Fruit fly (Drosophila melanogaster): ENCODE data around the gene CG17349.
A peak's percentile ranks its signal among the peaks of the same experiment; 100 is the strongest.

CG17349 gene

dm6 chr2L:19370046-19370445 is at the start of gene CG17349:
Gene CG17349, plus strand, starts transcription at chr2L:19370445.
- TF ChIP-seq Ets98B (GFP tag; IDR thresholded peaks at IDR 0.05) (no peak), CG14655 (GFP tag; optimal IDR thresholded peaks at IDR 0.05) (no peak), CG15710 (tag; optimal IDR thresholded peaks at IDR 0.05) (no peak), CG10348 (GFP tag; IDR thresholded peaks at IDR 0.05) (no peak), Snoo (tag; optimal IDR thresholded peaks at IDR 0.05) (no peak), Pif1B (GFP tag; optimal IDR thresholded peaks at IDR 0.05) (no peak), CG8301 (tag; optimal IDR thresholded peaks at IDR 0.05) (no peak), gl (tag; optimal IDR thresholded peaks at IDR 0.05) (no peak), CG12605 (GFP tag; IDR thresholded peaks at IDR 0.05) (no peak), CG34367 (tag; optimal IDR thresholded peaks at IDR 0.05) (no peak), CG13204 (GFP tag; optimal IDR thresholded peaks at IDR 0.05) (no peak), CG32121 (GFP tag; IDR thresholded peaks at IDR 0.05) (no peak), D1 (tag; optimal IDR thresholded peaks at IDR 0.05) (no peak), Pif1A (GFP tag; optimal IDR thresholded peaks at IDR 0.05) (no peak), CG4496 (GFP tag; IDR thresholded peaks at IDR 0.05) (no peak)

- TF ChIP-seq CG15710 (tag; optimal IDR thresholded peaks at IDR 0.05) (no peak), CG14655 (GFP tag; optimal IDR thresholded peaks at IDR 0.05) (no peak)
Measured at dm6 chr2L:19320787-19321593, 49.3 kb upstream of the CG17349 start.

dm6 chr2L:19322744-19323143 is 47.5 kb upstream of the CG17349 start:
- TF ChIP-seq CG34367 (tag; optimal IDR thresholded peaks at IDR 0.05) = no peak
- no peak for TF ChIP-seq D1 (tag; optimal IDR thresholded peaks at IDR 0.05)
- TF ChIP-seq CG9948 (tag; optimal IDR thresholded peaks at IDR 0.05) = no peak
- TF ChIP-seq Pif1B (GFP tag; optimal IDR thresholded peaks at IDR 0.05) = no peak
- TF ChIP-seq fd96Ca (GFP tag; IDR thresholded peaks at IDR 0.05) = no peak
- TF ChIP-seq CG8301 (tag; optimal IDR thresholded peaks at IDR 0.05) = no peak
- no peak for TF ChIP-seq Snoo (tag; optimal IDR thresholded peaks at IDR 0.05)
- no peak for TF ChIP-seq gl (tag; optimal IDR thresholded peaks at IDR 0.05)
- no peak for TF ChIP-seq CG8159 (tag; optimal IDR thresholded peaks at IDR 0.05)
- no peak for TF ChIP-seq CG17806 (tag; optimal IDR thresholded peaks at IDR 0.05)
- no peak for TF ChIP-seq rn (GFP tag; IDR thresholded peaks at IDR 0.05)
- no peak for TF ChIP-seq CG32121 (GFP tag; IDR thresholded peaks at IDR 0.05)
- no peak for TF ChIP-seq CG13204 (GFP tag; optimal IDR thresholded peaks at IDR 0.05)
- TF ChIP-seq CG14655 (GFP tag; optimal IDR thresholded peaks at IDR 0.05) = no peak
- no peak for TF ChIP-seq CG12605 (GFP tag; IDR thresholded peaks at IDR 0.05)

- TF ChIP-seq CG14655 (GFP tag; optimal IDR thresholded peaks at IDR 0.05) (no peak), CG13204 (GFP tag; optimal IDR thresholded peaks at IDR 0.05) (peak; percentile 9), EcR (GFP tag; optimal IDR thresholded peaks at IDR 0.05) (peak; percentile 34)
Measured at dm6 chr2L:19323530-19324023, 46.7 kb upstream of the CG17349 start.

dm6 chr2L:19324737-19325136 is 45.5 kb upstream of the CG17349 start:
- TF ChIP-seq rn (GFP tag; IDR thresholded peaks at IDR 0.05) (no peak), CG9948 (tag; optimal IDR thresholded peaks at IDR 0.05) (no peak), Pif1A (GFP tag; optimal IDR thresholded peaks at IDR 0.05) (no peak), CG34367 (tag; optimal IDR thresholded peaks at IDR 0.05) (no peak), Ets98B (GFP tag; IDR thresholded peaks at IDR 0.05) (no peak), CG17806 (tag; optimal IDR thresholded peaks at IDR 0.05) (no peak), CG32121 (GFP tag; IDR thresholded peaks at IDR 0.05) (no peak), CG12605 (GFP tag; IDR thresholded peaks at IDR 0.05) (no peak), Snoo (tag; optimal IDR thresholded peaks at IDR 0.05) (no peak), CG4496 (GFP tag; IDR thresholded peaks at IDR 0.05) (no peak), gl (tag; optimal IDR thresholded peaks at IDR 0.05) (no peak), fd96Ca (GFP tag; IDR thresholded peaks at IDR 0.05) (no peak), CG13204 (GFP tag; optimal IDR thresholded peaks at IDR 0.05) (no peak), CG8159 (tag; optimal IDR thresholded peaks at IDR 0.05) (no peak), D1 (tag; optimal IDR thresholded peaks at IDR 0.05) (no peak), Pif1B (GFP tag; optimal IDR thresholded peaks at IDR 0.05) (no peak), CG8301 (tag; optimal IDR thresholded peaks at IDR 0.05) (no peak), CG10348 (GFP tag; IDR thresholded peaks at IDR 0.05) (no peak), CG14655 (GFP tag; optimal IDR thresholded peaks at IDR 0.05) (no peak), EcR (GFP tag; optimal IDR thresholded peaks at IDR 0.05) (no peak)

- TF ChIP-seq Pif1B (GFP tag; optimal IDR thresholded peaks at IDR 0.05) (peak; percentile 70), CG4496 (GFP tag; IDR thresholded peaks at IDR 0.05) (peak; percentile 81), CG13204 (GFP tag; optimal IDR thresholded peaks at IDR 0.05) (no peak), CG17806 (tag; optimal IDR thresholded peaks at IDR 0.05) (peak; percentile 73), Snoo (tag; optimal IDR thresholded peaks at IDR 0.05) (peak; percentile 16), CG8301 (tag; optimal IDR thresholded peaks at IDR 0.05) (peak; percentile 79), CG8159 (tag; optimal IDR thresholded peaks at IDR 0.05) (peak; percentile 68), CG32121 (GFP tag; IDR thresholded peaks at IDR 0.05) (peak; percentile 77), fd96Ca (GFP tag; IDR thresholded peaks at IDR 0.05) (peak; percentile 63; the same call in 1 of the 3 replicates), Ets98B (GFP tag; IDR thresholded peaks at IDR 0.05) (peak; percentile 86), CG9948 (tag; optimal IDR thresholded peaks at IDR 0.05) (peak; percentile 68), rn (GFP tag; IDR thresholded peaks at IDR 0.05) (peak; percentile 70), D1 (tag; optimal IDR thresholded peaks at IDR 0.05) (peak; percentile 24), CG10348 (GFP tag; IDR thresholded peaks at IDR 0.05) (no peak), CG34367 (tag; optimal IDR thresholded peaks at IDR 0.05) (peak; percentile 56), CG12605 (GFP tag; IDR thresholded peaks at IDR 0.05) (peak; percentile 79), CG14655 (GFP tag; optimal IDR thresholded peaks at IDR 0.05) (peak; percentile 78), CG15710 (tag; optimal IDR thresholded peaks at IDR 0.05) (peak; percentile 54), gl (tag; optimal IDR thresholded peaks at IDR 0.05) (no peak), Pif1A (GFP tag; optimal IDR thresholded peaks at IDR 0.05) (peak; percentile 72), EcR (GFP tag; optimal IDR thresholded peaks at IDR 0.05) (no peak)
Measured at dm6 chr2L:19325420-19325819, 44.8 kb upstream of the CG17349 start.
